Worm (Caenorhabditis elegans): Measurements from ENCODE around the gene comt-4.
A peak's percentile ranks its signal among the peaks of the same experiment; 100 is the strongest.

comt-4 gene

DNA sequence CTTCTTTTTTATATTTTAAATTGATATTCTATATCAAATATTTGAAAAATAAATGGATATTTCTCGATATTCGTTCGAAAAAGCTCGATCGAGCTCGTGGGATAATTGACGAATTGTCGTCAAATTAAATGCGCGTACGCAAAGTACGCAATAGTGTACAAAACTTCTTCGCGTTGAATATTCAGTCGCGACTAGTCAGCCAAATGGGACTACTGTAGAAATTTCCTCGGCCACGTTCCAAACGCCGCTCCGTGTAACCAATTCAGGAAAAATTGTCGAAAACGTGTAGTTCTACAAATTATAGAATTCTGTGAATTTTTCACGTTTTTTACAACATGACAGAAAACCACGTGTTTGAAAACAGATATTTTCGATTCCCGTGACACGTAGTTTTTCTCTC, 41.6 kb downstream of the comt-4 start:
- TF ChIP-seq mbf-1 (tag; optimal IDR thresholded peaks at IDR 0.05) (no peak), nhr-129 (tag; optimal IDR thresholded peaks at IDR 0.05) (peak; percentile 66), sma-3 (GFP tag; optimal IDR thresholded peaks at IDR 0.05) (peak; percentile 68), F13H6.1 (tag; optimal IDR thresholded peaks at IDR 0.05) (no peak), lsy-2 (tag; optimal IDR thresholded peaks at IDR 0.05) (peak; percentile 73 to 96), gmeb-1 (tag; optimal IDR thresholded peaks at IDR 0.05) (peak; percentile 42), ZK546.5 (tag; optimal IDR thresholded peaks at IDR 0.05) (no peak), C34F6.9 (tag; optimal IDR thresholded peaks at IDR 0.05) (peak; percentile 9), Y55F3AM.14 (GFP tag; optimal IDR thresholded peaks at IDR 0.05) (no peak), nhr-12 (tag; optimal IDR thresholded peaks at IDR 0.05) (no peak), lin-11 (tag; optimal IDR thresholded peaks at IDR 0.05) (no peak), zag-1 (tag; optimal IDR thresholded peaks at IDR 0.05) (no peak), sma-9 (GFP tag; optimal IDR thresholded peaks at IDR 0.05) (peak; percentile 33), sma-9 (tag; optimal IDR thresholded peaks at IDR 0.05) (no peak), alr-1 (tag; optimal IDR thresholded peaks at IDR 0.05) (no peak), unc-55 (GFP tag; optimal IDR thresholded peaks at IDR 0.05) (peak; percentile 75), lin-13 (GFP tag; optimal IDR thresholded peaks at IDR 0.05) (no peak), nhr-21 (tag; optimal IDR thresholded peaks at IDR 0.05) (peak; percentile 15), fos-1 (tag; optimal IDR thresholded peaks at IDR 0.05) (no peak), crh-2 (tag; optimal IDR thresholded peaks at IDR 0.05) (peak; percentile 1), elt-3 (tag; optimal IDR thresholded peaks at IDR 0.05) (no peak), lin-39 (tag; optimal IDR thresholded peaks at IDR 0.05) (no peak)

ce11 chrV:2004659-2005058, 45.3 kb downstream of the comt-4 start, which contains the start of gene cysl-4:
cysl-4 (plus strand) TSS chrV:2004959.
- TF ChIP-seq nhr-237 (tag; optimal IDR thresholded peaks at IDR 0.05) (no peak), aly-2 (tag; optimal IDR thresholded peaks at IDR 0.05) (no peak), R02D3.7 (tag; optimal IDR thresholded peaks at IDR 0.05) (no peak), nhr-25 (tag; optimal IDR thresholded peaks at IDR 0.05) (no peak), skn-1 (tag; optimal IDR thresholded peaks at IDR 0.05) (no peak), ama-1 (optimal IDR thresholded peaks at IDR 0.05) (no peak), crh-2 (tag; optimal IDR thresholded peaks at IDR 0.05) (no peak), snpc-4 (tag; optimal IDR thresholded peaks at IDR 0.05) (no peak), F13H6.1 (tag; optimal IDR thresholded peaks at IDR 0.05) (no peak)

- no peak for TF ChIP-seq nhr-25 (tag; optimal IDR thresholded peaks at IDR 0.05)
- TF ChIP-seq ceh-82 (tag; optimal IDR thresholded peaks at IDR 0.05) = no peak
- no peak for TF ChIP-seq elt-3 (tag; optimal IDR thresholded peaks at IDR 0.05)
- TF ChIP-seq sma-3 (GFP tag; optimal IDR thresholded peaks at IDR 0.05) = no peak
- TF ChIP-seq unc-62 (GFP tag; optimal IDR thresholded peaks at IDR 0.05) = no peak
- no peak for TF ChIP-seq aly-2 (tag; optimal IDR thresholded peaks at IDR 0.05)
- TF ChIP-seq nhr-6 (tag; optimal IDR thresholded peaks at IDR 0.05) = no peak
- TF ChIP-seq lin-39 (tag; optimal IDR thresholded peaks at IDR 0.05) = no peak
- no peak for TF ChIP-seq mdl-1 (tag; optimal IDR thresholded peaks at IDR 0.05)
- no peak for TF ChIP-seq nhr-12 (tag; optimal IDR thresholded peaks at IDR 0.05)
- TF ChIP-seq ztf-11 (tag; optimal IDR thresholded peaks at IDR 0.05) = no peak
- TF ChIP-seq nhr-23 (tag; optimal IDR thresholded peaks at IDR 0.05) = no peak
- TF ChIP-seq skn-1 (tag; optimal IDR thresholded peaks at IDR 0.05) = no peak
- no peak for TF ChIP-seq crh-2 (tag; optimal IDR thresholded peaks at IDR 0.05)
- no peak for TF ChIP-seq R02D3.7 (tag; optimal IDR thresholded peaks at IDR 0.05)
- TF ChIP-seq mab-5 (tag; optimal IDR thresholded peaks at IDR 0.05) = no peak
- no peak for TF ChIP-seq lsy-2 (tag; optimal IDR thresholded peaks at IDR 0.05)
- TF ChIP-seq gmeb-1 (tag; optimal IDR thresholded peaks at IDR 0.05) = no peak
- no peak for TF ChIP-seq nhr-77 (tag; optimal IDR thresholded peaks at IDR 0.05)
- no peak for TF ChIP-seq peb-1 (tag; optimal IDR thresholded peaks at IDR 0.05)
These were observed 45.8 kb downstream of the comt-4 start, which contains the start of gene clec-206 for ce11 chrV:2004229-2004628. clec-206 (minus strand) TSS chrV:2004329.

- TF ChIP-seq mdl-1 (tag; optimal IDR thresholded peaks at IDR 0.05) = no peak
- TF ChIP-seq elt-1 (tag; optimal IDR thresholded peaks at IDR 0.05) = no peak
- no peak for TF ChIP-seq zag-1 (tag; optimal IDR thresholded peaks at IDR 0.05)
- peak; percentile 34 for TF ChIP-seq sma-9 (GFP tag; optimal IDR thresholded peaks at IDR 0.05)
- TF ChIP-seq sma-9 (tag; optimal IDR thresholded peaks at IDR 0.05) = no peak
- TF ChIP-seq crh-2 (tag; optimal IDR thresholded peaks at IDR 0.05) = peak; percentile 2
- no peak for TF ChIP-seq ceh-82 (tag; optimal IDR thresholded peaks at IDR 0.05)
- TF ChIP-seq gmeb-1 (tag; optimal IDR thresholded peaks at IDR 0.05) = no peak
- TF ChIP-seq mab-5 (tag; optimal IDR thresholded peaks at IDR 0.05) = no peak
These were observed 50.4 kb downstream of the comt-4 start, which contains the start of gene alh-5 for ce11 chrV:1999531-2000094. alh-5 (minus strand) TSS chrV:1999581.

Data from whole organism, L2 larva.